Worm (Caenorhabditis elegans): ENCODE data around the gene unc-3.

ce11 chrX:14780176-14780575 is 6.8 kb downstream of the unc-3 start:
- TF ChIP-seq tbx-2 (tag; optimal IDR thresholded peaks at IDR 0.05) (no peak), ceh-45 (GFP tag; IDR thresholded peaks at IDR 0.05) (no peak), ama-1 (optimal IDR thresholded peaks at IDR 0.05) (no peak), pqm-1 (tag; optimal IDR thresholded peaks at IDR 0.05) (no peak), fkh-10 (GFP tag; optimal IDR thresholded peaks at IDR 0.05) (no peak)

Measured in whole organism, late embryonic.